Worm (Caenorhabditis elegans) whole organism, early embryonic: ENCODE data around the gene B0563.7.

Experiments
- B0310.2 ChIP-seq: sonication (generic microtip); optimal IDR thresholded peaks from 2 replicates; lab custom pipeline; 2016; ENCODE audit warnings: mild to moderate bottlenecking, missing genetic modification characterization, missing compliant biosample characterization
- ama-1 ChIP-seq: fragments of 150-350 bp; optimal IDR thresholded peaks from 2 replicates; lab custom pipeline; 2014
- ets-7 ChIP-seq: sonication (generic microtip); optimal IDR thresholded peaks from 2 replicates; lab custom pipeline; 2016; ENCODE audit warnings: missing genotype, missing genetic modification characterization, missing compliant biosample characterization
- flt-1 ChIP-seq: fragments of 200-800 bp; sonication (Bioruptor generic); IDR thresholded peaks from 2 replicates; pipeline ENCODE4 v1.3.6; 2022; ENCODE audit warnings: missing genetic modification characterization, missing compliant biosample characterization
- hmg-4 ChIP-seq: fragments of 200-800 bp; sonication (Bioruptor generic); optimal IDR thresholded peaks from 2 replicates; lab custom pipeline; 2018; ENCODE audit warnings: mild to moderate bottlenecking, missing genetic modification characterization, missing compliant biosample characterization
- hnd-1 ChIP-seq: sonication (generic microtip); optimal IDR thresholded peaks from 2 replicates; lab custom pipeline; 2016; ENCODE audit warnings: missing genetic modification characterization, missing compliant biosample characterization
- pes-1 ChIP-seq: fragments of 200-800 bp; sonication (Bioruptor generic); IDR thresholded peaks from 2 replicates; pipeline ENCODE4 v1.3.6; 2022; ENCODE audit warnings: missing genetic modification reagents, missing genetic modification characterization, missing compliant biosample characterization
- scrt-1 ChIP-seq: fragments of 200-800 bp; sonication (Bioruptor generic); IDR thresholded peaks from 2 replicates; pipeline ENCODE4 v1.3.6; 2022; ENCODE audit warnings: missing genetic modification characterization, missing compliant biosample characterization
- tbx-11 ChIP-seq: fragments of 200-800 bp; sonication (Bioruptor generic); IDR thresholded peaks from 2 replicates; pipeline ENCODE4 v1.3.6; 2022; ENCODE audit warnings: missing genetic modification characterization, missing compliant biosample characterization
- tbx-37 ChIP-seq: fragments of 200-800 bp; sonication (Bioruptor generic); conservative IDR thresholded peaks from 2 replicates; pipeline ENCODE4 v1.3.6; 2022; ENCODE audit warnings: missing genetic modification reagents, missing genetic modification characterization, missing compliant biosample characterization

- TF ChIP-seq scrt-1 (GFP tag; lab: Robert Waterston, UW) (no peak), tbx-11 (GFP tag; lab: Robert Waterston, UW) (no peak), ama-1 (lab: Kevin White, UChicago) (no peak), hmg-4 (no peak), flt-1 (GFP tag; lab: Robert Waterston, UW) (no peak), B0310.2 (no peak), pes-1 (GFP tag; lab: Robert Waterston, UW) (no peak), ets-7 (no peak), tbx-37 (no peak), hnd-1 (tag; lab: Kevin White, UChicago) (no peak)
Observed at ce11 chrX:9105888-9106287, 48.2 kb downstream of the B0563.7 start.
